Worm (Caenorhabditis elegans): Measurements from ENCODE around the gene Y64G10A.2.

Gene Y64G10A.2

DNA sequence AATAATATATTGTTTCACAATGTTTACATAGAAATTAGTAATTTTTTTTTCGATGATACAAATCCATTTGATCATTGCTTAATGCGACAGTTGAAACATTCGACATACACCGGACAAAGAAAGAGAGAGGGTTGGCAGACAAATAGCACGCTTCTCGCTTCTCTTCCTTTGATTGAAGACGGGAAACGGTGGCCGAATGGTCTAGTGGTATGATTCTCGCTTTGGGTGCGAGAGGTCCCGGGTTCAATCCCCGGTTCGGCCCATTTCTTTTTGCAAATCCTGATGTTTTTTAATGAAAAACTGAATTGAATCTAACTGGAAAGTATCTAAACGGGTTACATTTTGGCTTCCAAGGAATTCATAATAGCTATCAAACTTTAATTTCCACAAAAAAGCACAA lies 19.3 kb downstream of the Y64G10A.2 start:
- no peak for TF ChIP-seq cog-1 (tag; optimal IDR thresholded peaks at IDR 0.05)
- TF ChIP-seq ref-1 (GFP tag; conservative IDR thresholded peaks at IDR 0.05) = 0 out of 2 replicates have a peak, but pooled peaks have one; percentile 37
- TF ChIP-seq ztf-29 (GFP tag; IDR thresholded peaks at IDR 0.05) = no peak
- TF ChIP-seq med-1 (GFP tag; optimal IDR thresholded peaks at IDR 0.05; ENCODE audit: insufficient read depth) = no peak
- 0 out of 2 replicates have a peak, but pooled peaks have one; percentile 46 for TF ChIP-seq klf-2 (GFP tag; conservative IDR thresholded peaks at IDR 0.05)
- TF ChIP-seq T22C8.4 (GFP tag; IDR thresholded peaks at IDR 0.05) = no peak
- no peak; the same call in 1 of the 2 replicates for TF ChIP-seq tab-1 (GFP tag; IDR thresholded peaks at IDR 0.05)
- peak; percentile 71 for TF ChIP-seq ztf-23 (GFP tag; IDR thresholded peaks at IDR 0.05)
- TF ChIP-seq flt-1 (GFP tag; IDR thresholded peaks at IDR 0.05) = no peak

DNA sequence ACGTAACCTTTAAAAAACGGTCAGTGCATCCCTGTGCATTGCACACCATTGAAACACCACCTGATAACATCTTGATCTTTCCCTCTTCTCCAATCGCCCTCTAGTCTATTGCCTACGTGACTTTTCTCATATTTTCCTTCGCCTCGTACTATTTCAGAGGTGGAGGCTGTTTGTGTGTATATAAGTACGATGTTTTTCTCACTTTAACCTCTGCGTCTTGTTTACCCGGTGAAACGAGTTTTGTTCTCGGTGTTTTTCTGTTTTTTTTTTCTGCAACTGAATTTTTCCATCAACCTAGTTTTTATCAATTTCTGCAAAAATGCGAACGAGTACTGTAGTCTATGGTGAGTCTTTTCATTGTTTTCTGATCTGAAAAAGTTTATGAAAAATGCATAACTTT lies 24.5 kb downstream of the Y64G10A.2 start, which contains the start of gene sqrd-1:
TSS of gene sqrd-1 (plus strand) at position 158 of the 400 bp plus-strand sequence.
- TF ChIP-seq ref-1 (GFP tag; conservative IDR thresholded peaks at IDR 0.05) (no peak), flt-1 (GFP tag; IDR thresholded peaks at IDR 0.05) (0 out of 2 replicates have a peak, but pooled peaks have one; percentile 14), ztf-29 (GFP tag; IDR thresholded peaks at IDR 0.05) (no peak)

DNA sequence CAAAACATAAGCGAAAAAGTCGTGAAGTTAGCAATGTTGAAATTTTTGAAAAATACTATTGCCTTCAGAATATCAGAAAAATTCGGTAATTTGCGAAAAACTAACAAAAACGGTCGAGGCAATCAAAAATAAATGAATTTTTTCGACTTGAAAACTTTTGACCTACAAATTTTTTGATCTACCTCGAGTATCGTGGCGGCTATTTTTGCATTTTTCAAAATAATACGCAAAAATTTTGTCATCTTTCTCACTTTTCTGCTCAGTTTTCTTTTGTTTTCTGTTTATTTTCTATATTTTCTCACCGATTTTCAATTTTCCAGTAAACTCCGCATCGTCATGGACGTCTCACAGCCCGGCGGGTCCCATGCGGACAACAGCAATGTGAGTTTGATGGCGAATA lies 28.5 kb downstream of the Y64G10A.2 start:
- TF ChIP-seq tab-1 (GFP tag; IDR thresholded peaks at IDR 0.05) = no peak
- no peak for TF ChIP-seq flt-1 (GFP tag; IDR thresholded peaks at IDR 0.05)
- no peak for TF ChIP-seq cog-1 (tag; optimal IDR thresholded peaks at IDR 0.05)
- TF ChIP-seq klf-2 (GFP tag; conservative IDR thresholded peaks at IDR 0.05) = no peak

DNA sequence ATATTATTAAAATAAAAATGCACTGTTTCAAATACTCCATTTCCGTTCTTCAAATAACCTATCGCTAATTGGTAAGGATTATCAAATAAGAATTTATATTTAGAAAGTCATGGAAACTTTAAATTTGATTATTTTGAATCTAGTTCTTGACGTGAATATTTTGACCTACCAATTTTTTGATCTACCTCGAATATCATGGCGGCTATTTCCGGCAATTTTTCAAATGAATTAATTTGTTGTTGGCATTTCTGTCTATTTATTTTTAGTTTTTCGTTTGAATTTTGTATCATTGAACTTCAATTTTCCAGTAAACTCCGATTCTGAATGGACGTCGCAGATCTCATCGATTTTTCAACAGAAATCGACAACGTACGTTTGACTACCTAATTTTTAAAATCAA lies 41.1 kb downstream of the Y64G10A.2 start, which contains the start of gene F02H6.3:
TSS of gene F02H6.3 (plus strand) at position 266 of the 400 bp plus-strand sequence.
- no peak for TF ChIP-seq ztf-23 (GFP tag; IDR thresholded peaks at IDR 0.05)
- TF ChIP-seq tab-1 (GFP tag; IDR thresholded peaks at IDR 0.05) = no peak
- TF ChIP-seq T22C8.4 (GFP tag; IDR thresholded peaks at IDR 0.05) = no peak
- TF ChIP-seq cog-1 (tag; optimal IDR thresholded peaks at IDR 0.05) = no peak
- TF ChIP-seq ref-1 (GFP tag; conservative IDR thresholded peaks at IDR 0.05) = no peak
- TF ChIP-seq flt-1 (GFP tag; IDR thresholded peaks at IDR 0.05) = no peak
- no peak for TF ChIP-seq med-1 (GFP tag; optimal IDR thresholded peaks at IDR 0.05; ENCODE audit: insufficient read depth)
- TF ChIP-seq ztf-29 (GFP tag; IDR thresholded peaks at IDR 0.05) = no peak
- no peak for TF ChIP-seq klf-2 (GFP tag; conservative IDR thresholded peaks at IDR 0.05)

DNA sequence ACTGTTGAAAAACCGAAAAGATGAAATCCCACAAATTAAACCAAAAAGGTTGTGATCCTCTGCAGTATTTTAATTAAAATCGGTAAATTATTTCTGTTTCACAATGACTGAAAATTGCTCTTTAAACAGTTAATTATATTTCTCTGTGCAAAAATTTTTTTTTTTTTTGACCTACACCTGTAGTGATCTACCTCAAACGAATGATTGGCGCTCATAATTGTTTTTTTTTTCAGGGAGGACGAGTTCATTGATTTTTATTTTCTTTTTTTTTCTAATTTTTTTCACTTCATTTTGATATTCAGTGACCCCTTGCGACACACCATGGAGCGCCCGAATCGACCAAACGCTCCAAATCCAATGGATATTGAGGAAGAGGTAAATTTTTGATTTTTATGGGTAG lies 48.1 kb downstream of the Y64G10A.2 start, which contains the start of gene F02H6.2:
TSS of gene F02H6.2 (plus strand) at position 301 of the 400 bp plus-strand sequence.
- TF ChIP-seq ztf-23 (GFP tag; IDR thresholded peaks at IDR 0.05) (no peak), tab-1 (GFP tag; IDR thresholded peaks at IDR 0.05) (no peak), T22C8.4 (GFP tag; IDR thresholded peaks at IDR 0.05) (no peak), ztf-29 (GFP tag; IDR thresholded peaks at IDR 0.05) (no peak), flt-1 (GFP tag; IDR thresholded peaks at IDR 0.05) (no peak), med-1 (GFP tag; optimal IDR thresholded peaks at IDR 0.05; ENCODE audit: insufficient read depth) (no peak), ref-1 (GFP tag; conservative IDR thresholded peaks at IDR 0.05) (no peak), klf-2 (GFP tag; conservative IDR thresholded peaks at IDR 0.05) (no peak), cog-1 (tag; optimal IDR thresholded peaks at IDR 0.05) (no peak)

DNA sequence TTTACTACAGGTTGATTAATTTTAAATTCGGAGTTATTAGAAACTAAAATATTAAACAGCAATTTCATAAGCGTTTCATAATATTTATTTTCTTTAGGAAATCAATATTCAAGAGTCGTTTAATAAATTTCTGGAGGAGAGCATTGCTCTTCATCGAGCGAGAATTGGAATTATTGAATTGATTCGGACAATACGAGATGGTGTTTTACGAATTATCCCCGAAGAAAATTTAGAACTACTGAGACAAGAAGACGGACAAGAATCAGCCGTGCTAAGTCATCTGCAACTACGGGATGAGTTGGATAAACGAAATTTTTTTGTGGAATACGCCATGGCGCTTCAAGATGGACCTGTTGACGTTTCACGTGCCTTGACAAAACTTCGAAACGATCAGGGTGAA lies 49.9 kb downstream of the Y64G10A.2 start:
- TF ChIP-seq tab-1 (GFP tag; IDR thresholded peaks at IDR 0.05) = no peak
- TF ChIP-seq med-1 (GFP tag; optimal IDR thresholded peaks at IDR 0.05; ENCODE audit: insufficient read depth) = no peak

DNA sequence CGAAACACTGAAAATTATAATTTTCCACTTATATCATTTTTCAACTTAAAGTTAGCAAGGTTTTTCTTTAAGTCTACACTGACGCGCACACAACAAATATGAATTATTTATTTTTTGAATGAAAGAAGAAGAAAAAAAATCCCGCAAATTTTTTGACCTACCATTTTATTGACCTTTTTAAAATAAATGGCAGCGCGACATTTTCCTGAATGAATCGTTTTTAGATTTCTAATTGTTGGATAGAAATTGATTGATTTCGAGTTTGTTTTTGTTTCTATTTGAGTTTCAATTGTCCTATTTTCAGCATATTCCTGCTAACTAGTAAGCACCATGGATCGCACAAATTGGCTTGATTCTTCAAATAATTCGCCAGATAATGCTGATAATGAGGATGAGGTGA lies 51.1 kb downstream of the Y64G10A.2 start, which contains the start of gene K01G12.3:
TSS of gene K01G12.3 (plus strand) at position 301 of the 400 bp plus-strand sequence.
- TF ChIP-seq med-1 (GFP tag; optimal IDR thresholded peaks at IDR 0.05; ENCODE audit: insufficient read depth) = no peak
- no peak for TF ChIP-seq flt-1 (GFP tag; IDR thresholded peaks at IDR 0.05)
- TF ChIP-seq klf-2 (GFP tag; conservative IDR thresholded peaks at IDR 0.05) = no peak
